Worm (Caenorhabditis elegans): ENCODE results near the gene Y59H11AR.3.

Y59H11AR.3 gene

ce11 chrIV:8595767-8596166 is 550 bp upstream of the Y59H11AR.3 start, which contains the start of gene clec-181:
TSS of gene clec-181 (plus strand) at chrIV:8596067.
- no peak for TF ChIP-seq B0336.3 (GFP tag; IDR thresholded peaks at IDR 0.05)
- TF ChIP-seq B0261.1 (tag; optimal IDR thresholded peaks at IDR 0.05): no peak
- TF ChIP-seq Y95B8A.8 (GFP tag; IDR thresholded peaks at IDR 0.05): no peak
- no peak for TF ChIP-seq cebp-2 (GFP tag; IDR thresholded peaks at IDR 0.05)
- no peak for TF ChIP-seq attf-6 (GFP tag; IDR thresholded peaks at IDR 0.05)
- no peak for TF ChIP-seq nhr-179 (tag; optimal IDR thresholded peaks at IDR 0.05)
- no peak for TF ChIP-seq lag-1 (GFP tag; IDR thresholded peaks at IDR 0.05)
- no peak for TF ChIP-seq nhr-80 (tag; optimal IDR thresholded peaks at IDR 0.05)
- TF ChIP-seq zim-3 (tag; optimal IDR thresholded peaks at IDR 0.05): no peak
- no peak for TF ChIP-seq hsf-1 (GFP tag; IDR thresholded peaks at IDR 0.05)
- no peak for TF ChIP-seq egl-44 (GFP tag; IDR thresholded peaks at IDR 0.05)
- no peak for TF ChIP-seq lin-35 (GFP tag; optimal IDR thresholded peaks at IDR 0.05)
- no peak for TF ChIP-seq B0019.2 (GFP tag; conservative IDR thresholded peaks at IDR 0.05)
- no peak for TF ChIP-seq madf-8 (GFP tag; conservative IDR thresholded peaks at IDR 0.05)
- TF ChIP-seq gei-17 (GFP tag; optimal IDR thresholded peaks at IDR 0.05): no peak

DNA sequence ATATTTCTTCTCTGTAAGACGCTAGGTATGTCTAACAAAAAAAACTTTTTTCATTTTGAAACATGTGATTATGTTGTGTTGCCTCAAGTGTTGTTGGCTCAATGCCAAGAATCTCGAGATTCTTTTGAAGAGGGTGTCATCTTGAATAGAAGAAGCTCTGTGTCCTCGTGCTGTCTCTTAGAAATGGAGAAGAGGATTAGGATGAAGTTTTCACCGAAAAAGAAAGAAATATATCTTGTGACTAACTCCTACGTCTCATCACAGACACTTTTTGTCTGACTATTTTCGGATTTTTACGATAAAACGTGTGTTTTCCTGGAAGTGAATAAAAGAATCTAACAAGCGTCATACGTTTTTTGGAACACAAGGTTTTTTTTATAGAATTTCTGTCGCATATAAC is 7.6 kb downstream of the Y59H11AR.3 start:
- TF ChIP-seq F57A8.1 (GFP tag; optimal IDR thresholded peaks at IDR 0.05): no peak
- no peak for TF ChIP-seq lin-40 (tag; optimal IDR thresholded peaks at IDR 0.05)
- no peak for TF ChIP-seq Y95B8A.8 (GFP tag; IDR thresholded peaks at IDR 0.05)
- no peak for TF ChIP-seq attf-6 (GFP tag; IDR thresholded peaks at IDR 0.05)
- TF ChIP-seq aptf-3 (GFP tag; IDR thresholded peaks at IDR 0.05): no peak
- no peak for TF ChIP-seq attf-3 (GFP tag; conservative IDR thresholded peaks at IDR 0.05)
- no peak for TF ChIP-seq nhr-90 (tag; optimal IDR thresholded peaks at IDR 0.05)
- no peak for TF ChIP-seq akir-1 (GFP tag; optimal IDR thresholded peaks at IDR 0.05)
- TF ChIP-seq F10E7.11 (tag; optimal IDR thresholded peaks at IDR 0.05): no peak
- TF ChIP-seq rcor-1 (GFP tag; IDR thresholded peaks at IDR 0.05): no peak
- no peak for TF ChIP-seq B0019.2 (GFP tag; conservative IDR thresholded peaks at IDR 0.05)
- no peak for TF ChIP-seq F23B12.7 (tag; optimal IDR thresholded peaks at IDR 0.05; ENCODE audit: insufficient read depth)
- no peak for TF ChIP-seq F55B11.4 (tag; optimal IDR thresholded peaks at IDR 0.05; ENCODE audit: borderline replicate concordance, insufficient read depth)
- TF ChIP-seq aptf-2 (GFP tag; conservative IDR thresholded peaks at IDR 0.05): no peak
- TF ChIP-seq hsf-1 (GFP tag; IDR thresholded peaks at IDR 0.05): no peak
- TF ChIP-seq lsl-1 (GFP tag; optimal IDR thresholded peaks at IDR 0.05): no peak
- TF ChIP-seq snpc-3.4 (tag; optimal IDR thresholded peaks at IDR 0.05): no peak

- TF ChIP-seq Y53G8AR.9 (GFP tag; conservative IDR thresholded peaks at IDR 0.05): 0 out of 2 replicates have a peak, but pooled peaks have one; percentile 10
- no peak for TF ChIP-seq cebp-1 (GFP tag; IDR thresholded peaks at IDR 0.05)
- peak; percentile 62 for TF ChIP-seq cebp-1 (tag; optimal IDR thresholded peaks at IDR 0.05)
- peak in 1 of 3 experiments; percentile 21 for TF ChIP-seq lin-35 (GFP tag; optimal IDR thresholded peaks at IDR 0.05)
- no peak for TF ChIP-seq athp-1 (tag; optimal IDR thresholded peaks at IDR 0.05)
- TF ChIP-seq let-607 (tag; optimal IDR thresholded peaks at IDR 0.05): peak; percentile 3 to 8
- no peak for TF ChIP-seq rcor-1 (GFP tag; IDR thresholded peaks at IDR 0.05)
- TF ChIP-seq tbp1 (GFP tag; optimal IDR thresholded peaks at IDR 0.05): peak; percentile 23
- peak; percentile 1 for TF ChIP-seq somi-1 (GFP tag; optimal IDR thresholded peaks at IDR 0.05)
- TF ChIP-seq ceh-27 (GFP tag; optimal IDR thresholded peaks at IDR 0.05): peak; percentile 1
- no peak for TF ChIP-seq ztf-6 (GFP tag; IDR thresholded peaks at IDR 0.05)
- TF ChIP-seq unc-62 (GFP tag; optimal IDR thresholded peaks at IDR 0.05): peak; percentile 13
- TF ChIP-seq nfyb-1 (GFP tag; IDR thresholded peaks at IDR 0.05): peak; percentile 55; the same call in 1 of the 2 replicates
- TF ChIP-seq attf-5 (GFP tag; optimal IDR thresholded peaks at IDR 0.05): peak; percentile 8
- peak; percentile 28 for TF ChIP-seq lin-40 (tag; optimal IDR thresholded peaks at IDR 0.05)
- TF ChIP-seq ztf-18 (tag; optimal IDR thresholded peaks at IDR 0.05): no peak
These were observed 8.2 kb downstream of the Y59H11AR.3 start for ce11 chrIV:8587057-8587456.
